Fruit fly (Drosophila melanogaster): ENCODE measurements around the gene Bka.

Gene Bka

DNA sequence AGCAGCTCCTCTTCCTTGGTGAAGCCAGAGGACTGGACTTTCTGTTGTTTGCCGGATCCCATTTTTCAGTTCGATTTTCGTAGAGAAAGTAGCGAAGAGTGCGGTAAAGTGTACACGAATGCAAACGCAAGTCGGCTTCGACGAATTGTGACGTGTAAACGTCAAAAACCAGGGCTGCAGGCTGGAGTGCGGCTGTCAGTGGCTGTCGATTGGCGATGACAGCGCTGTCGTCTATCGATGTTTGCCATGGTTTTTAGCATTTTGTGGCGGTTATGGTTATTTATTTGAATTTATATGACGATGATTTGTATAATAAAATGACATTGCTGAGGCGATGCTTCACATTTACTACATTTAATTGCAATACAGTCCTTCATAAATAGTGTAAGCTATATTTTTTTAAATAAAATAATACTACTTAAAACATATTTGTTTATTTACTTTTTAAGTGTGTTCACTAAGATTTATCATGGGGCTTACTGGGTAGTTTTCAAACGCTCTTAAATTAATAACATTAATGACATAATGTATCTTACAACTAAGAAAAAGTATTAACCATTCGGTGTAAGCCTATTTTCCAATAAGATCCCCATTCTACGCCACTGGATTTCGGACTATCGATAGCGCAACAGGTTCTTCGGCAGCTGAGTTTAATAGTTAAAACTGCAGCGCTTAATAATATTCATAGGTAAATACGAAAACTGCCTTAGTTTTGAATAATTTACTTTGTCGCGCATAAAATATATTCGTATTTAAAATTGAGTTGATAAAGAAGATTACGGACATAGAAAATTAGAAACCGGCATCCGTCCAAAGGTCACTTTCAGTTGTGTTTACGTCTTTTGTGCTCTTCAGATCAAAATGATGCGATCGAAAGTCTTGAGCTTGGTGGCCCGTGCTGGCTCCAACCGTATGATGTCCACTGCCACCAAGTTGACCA, 23.2 kb downstream of the Bka start, which contains the start of the genes CG5885 and CG4598 (continued):
- TF ChIP-seq CG10321 (GFP tag; IDR thresholded peaks at IDR 0.05) (no peak), Side (GFP tag; optimal IDR thresholded peaks at IDR 0.05) (no peak), Dp (GFP tag; optimal IDR thresholded peaks at IDR 0.05) (peak; percentile 88), abd-A (tag; optimal IDR thresholded peaks at IDR 0.05) (no peak), D19A (tag; optimal IDR thresholded peaks at IDR 0.05) (peak; percentile 99), CG17802 (tag; optimal IDR thresholded peaks at IDR 0.05) (no peak), Sox102F (GFP tag; optimal IDR thresholded peaks at IDR 0.05) (peak; percentile 80), Dref (GFP tag; IDR thresholded peaks at IDR 0.05) (peak; percentile 94), CG2116 (GFP tag; optimal IDR thresholded peaks at IDR 0.05) (peak; percentile 90), nom (GFP tag; optimal IDR thresholded peaks at IDR 0.05) (peak; percentile 96), Hsf (GFP tag; optimal IDR thresholded peaks at IDR 0.05) (peak; percentile 38), pfk (GFP tag; optimal IDR thresholded peaks at IDR 0.05) (no peak), CG7556 (GFP tag; optimal IDR thresholded peaks at IDR 0.05) (peak; percentile 71), fd3F (GFP tag; optimal IDR thresholded peaks at IDR 0.05) (peak; percentile 66), CG12219 (GFP tag; optimal IDR thresholded peaks at IDR 0.05) (peak; percentile 59), CG2199 (GFP tag; IDR thresholded peaks at IDR 0.05) (no peak), bowl (GFP tag; IDR thresholded peaks at IDR 0.05) (no peak), crp (GFP tag; optimal IDR thresholded peaks at IDR 0.05) (peak in 1 of 2 experiments; percentile 55), Asciz (GFP tag; optimal IDR thresholded peaks at IDR 0.05) (peak; percentile 31), Opbp (GFP tag; IDR thresholded peaks at IDR 0.05; ENCODE audit: partially characterized antibody) (peak; percentile 89), CG3726 (GFP tag; IDR thresholded peaks at IDR 0.05) (0 out of 3 replicates have a peak, but pooled peaks have one; percentile 45), CG43689 (GFP tag; IDR thresholded peaks at IDR 0.05) (0 out of 2 replicates have a peak, but pooled peaks have one; percentile 10), CG8281 (tag; optimal IDR thresholded peaks at IDR 0.05) (no peak), jing (GFP tag; optimal IDR thresholded peaks at IDR 0.05) (peak; percentile 50), NC2β (GFP tag; optimal IDR thresholded peaks at IDR 0.05) (peak; percentile 44), CTCF (GFP tag; optimal IDR thresholded peaks at IDR 0.05) (no peak), CG6765 (GFP tag; optimal IDR thresholded peaks at IDR 0.05) (peak; percentile 36), unc-4 (GFP tag; IDR thresholded peaks at IDR 0.05; ENCODE audit: partially characterized antibody) (peak; percentile 80), CG12104 (GFP tag; optimal IDR thresholded peaks at IDR 0.05) (peak; percentile 45), CG18764 (GFP tag; optimal IDR thresholded peaks at IDR 0.05) (peak; percentile 71), Sox100B (GFP tag; optimal IDR thresholded peaks at IDR 0.05) (peak; percentile 65), CG7372 (GFP tag; IDR thresholded peaks at IDR 0.05) (peak; percentile 47; the same call in 1 of the 2 replicates), CG14441 (GFP tag; IDR thresholded peaks at IDR 0.05) (no peak), Bteb2 (GFP tag; optimal IDR thresholded peaks at IDR 0.05) (peak; percentile 15), CG14014 (GFP tag; IDR thresholded peaks at IDR 0.05) (peak; percentile 59), CG1832 (GFP tag; optimal IDR thresholded peaks at IDR 0.05) (no peak), CG11456 (GFP tag; IDR thresholded peaks at IDR 0.05) (peak; percentile 63), Adf1 (GFP tag; IDR thresholded peaks at IDR 0.05) (peak; percentile 50), Hmr (GFP tag; optimal IDR thresholded peaks at IDR 0.05) (peak; percentile 75), schlank (tag; optimal IDR thresholded peaks at IDR 0.05) (peak; percentile 50), row (GFP tag; IDR thresholded peaks at IDR 0.05) (peak; percentile 81), toy (GFP tag; IDR thresholded peaks at IDR 0.05) (no peak), ap (GFP tag; IDR thresholded peaks at IDR 0.05) (peak; percentile 66), zen2 (GFP tag; IDR thresholded peaks at IDR 0.05; ENCODE audit: partially characterized antibody) (peak; percentile 72; the same call in 2 of the 3 replicates), CG8924 (tag; optimal IDR thresholded peaks at IDR 0.05) (peak; percentile 71), amos (GFP tag; IDR thresholded peaks at IDR 0.05; ENCODE audit: partially characterized antibody) (peak; percentile 85), HHEX (GFP tag; optimal IDR thresholded peaks at IDR 0.05) (peak; percentile 38), ems (GFP tag; optimal IDR thresholded peaks at IDR 0.05) (peak; percentile 11)
